Worm (Caenorhabditis elegans): Measurements from ENCODE around the gene T27A10.2.
A peak's percentile ranks its signal among the peaks of the same experiment; 100 is the strongest.

Gene T27A10.2

DNA sequence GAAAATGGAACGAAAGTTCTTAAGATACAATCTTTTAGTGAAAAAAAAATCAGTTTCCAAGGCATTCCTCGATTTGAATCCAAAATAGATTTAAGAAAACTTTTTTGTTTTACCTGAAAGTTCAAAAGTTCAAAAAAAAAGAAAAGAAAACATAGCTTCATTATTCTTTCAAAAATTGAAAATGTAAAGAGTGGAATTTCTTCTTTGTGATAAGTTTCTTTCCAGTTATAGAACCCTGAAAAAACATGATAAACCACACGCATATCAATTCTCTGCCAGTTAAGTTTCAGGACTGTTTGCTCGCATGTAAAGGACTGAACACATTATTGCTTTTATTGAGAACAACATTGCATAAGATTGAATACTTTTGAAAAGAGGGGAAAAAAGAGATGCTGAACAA lies 26.0 kb downstream of the T27A10.2 start (continued):
- TF ChIP-seq lin-29 (GFP tag; IDR thresholded peaks at IDR 0.05) (no peak), snpc-4 (tag; optimal IDR thresholded peaks at IDR 0.05) (no peak), nhr-48 (tag; optimal IDR thresholded peaks at IDR 0.05) (no peak), php-3 (GFP tag; IDR thresholded peaks at IDR 0.05) (no peak), unc-62 (GFP tag; optimal IDR thresholded peaks at IDR 0.05 in 1 of 2) (peak in 1 of 2 experiments; percentile 91), unc-62 (tag; optimal IDR thresholded peaks at IDR 0.05) (no peak)

DNA sequence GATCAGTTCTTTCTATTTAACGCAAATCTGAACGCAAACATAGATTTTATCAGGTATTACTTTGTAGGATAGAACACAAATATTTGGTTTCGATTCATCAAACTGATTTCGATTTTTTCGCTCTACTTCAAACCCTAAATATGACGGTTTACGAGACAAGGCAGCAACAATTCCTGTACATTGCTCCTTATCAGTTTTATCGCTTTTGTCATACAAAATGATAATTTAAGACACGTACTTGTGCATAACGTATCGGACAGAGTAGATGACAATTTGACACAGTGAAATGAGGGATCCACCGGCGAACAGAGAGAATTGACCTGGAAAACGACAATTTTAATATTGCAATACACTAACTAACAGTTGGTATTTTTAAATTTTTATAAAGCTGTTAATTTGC lies 27.9 kb downstream of the T27A10.2 start:
- TF ChIP-seq D1046.2 (GFP tag; IDR thresholded peaks at IDR 0.05) (no peak), daf-16 (GFP tag; optimal IDR thresholded peaks at IDR 0.05) (no peak), daf-16 (tag; optimal IDR thresholded peaks at IDR 0.05) (peak; percentile 61), T20F7.1 (GFP tag; optimal IDR thresholded peaks at IDR 0.05) (no peak), lin-1 (GFP tag; IDR thresholded peaks at IDR 0.05) (0 out of 2 replicates have a peak, but pooled peaks have one; percentile 11), pqm-1 (tag; optimal IDR thresholded peaks at IDR 0.05) (peak; percentile 95), dmd-6 (GFP tag; IDR thresholded peaks at IDR 0.05) (peak; percentile 83), nhr-77 (tag; optimal IDR thresholded peaks at IDR 0.05) (peak; percentile 24), php-3 (GFP tag; IDR thresholded peaks at IDR 0.05) (peak; percentile 72; the same call in 1 of the 2 replicates), tra-1 (GFP tag; IDR thresholded peaks at IDR 0.05) (peak; percentile 20; the same call in 1 of the 2 replicates), ama-1 (optimal IDR thresholded peaks at IDR 0.05) (no peak), hlh-11 (tag; optimal IDR thresholded peaks at IDR 0.05) (peak; percentile 56), nhr-28 (tag; optimal IDR thresholded peaks at IDR 0.05) (peak; percentile 89)

DNA sequence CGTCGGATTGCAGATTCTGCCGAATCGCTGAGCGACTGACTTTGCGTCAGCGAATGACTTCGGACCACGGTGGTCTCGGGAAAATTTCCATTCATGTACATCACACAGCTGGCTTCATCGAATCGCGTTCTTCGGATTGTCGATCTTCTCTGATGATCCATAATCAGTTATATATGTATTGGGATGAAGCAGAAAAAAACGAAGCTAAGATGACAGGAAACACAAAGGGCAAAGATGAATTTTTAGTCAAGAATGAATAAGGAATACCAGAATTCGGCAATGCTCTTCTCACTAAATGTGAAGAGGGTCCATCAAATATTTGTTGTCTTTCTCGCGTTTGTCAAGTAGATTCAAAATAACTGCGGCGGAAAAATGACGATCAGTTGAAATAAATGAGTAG lies 31.5 kb downstream of the T27A10.2 start, which contains the start of gene del-9:
del-9 (minus strand) TSS at position 101 of the 400 bp plus-strand sequence.
- TF ChIP-seq nhr-6 (tag; optimal IDR thresholded peaks at IDR 0.05) (no peak), skn-1 (tag; optimal IDR thresholded peaks at IDR 0.05) (no peak), fkh-10 (GFP tag; optimal IDR thresholded peaks at IDR 0.05) (no peak), vab-7 (GFP tag; IDR thresholded peaks at IDR 0.05) (no peak), Y75B8A.6 (GFP tag; IDR thresholded peaks at IDR 0.05) (no peak), ctbp-1 (GFP tag; IDR thresholded peaks at IDR 0.05) (no peak)

DNA sequence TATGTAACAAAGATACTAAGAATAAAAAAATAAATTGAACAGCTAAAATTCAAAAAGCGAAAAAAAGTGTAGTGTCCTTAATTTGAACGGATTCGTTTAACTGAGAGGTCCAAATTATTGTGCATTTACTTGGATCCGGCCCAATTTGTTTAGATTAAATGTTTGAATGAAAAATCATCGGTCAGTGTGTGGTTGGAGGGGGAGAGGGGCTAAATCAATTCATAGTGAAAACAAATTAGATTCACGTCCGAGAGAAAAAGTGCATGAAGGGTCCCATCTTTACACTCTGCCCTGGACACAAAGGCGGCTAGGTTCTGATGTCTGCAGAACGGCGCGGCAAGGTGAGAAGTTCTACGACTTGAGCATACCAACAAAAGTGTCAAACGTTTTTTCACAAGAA lies 33.1 kb downstream of the T27A10.2 start:
- TF ChIP-seq daf-19 (GFP tag; conservative IDR thresholded peaks at IDR 0.05), result no peak
- no peak for TF ChIP-seq spr-3 (GFP tag; optimal IDR thresholded peaks at IDR 0.05)
- no peak for TF ChIP-seq mdl-1 (tag; optimal IDR thresholded peaks at IDR 0.05)
- TF ChIP-seq mxl-2 (GFP tag; conservative IDR thresholded peaks at IDR 0.05), result no peak
- TF ChIP-seq php-3 (GFP tag; IDR thresholded peaks at IDR 0.05), result no peak
- TF ChIP-seq Y105C5A.15 (GFP tag; IDR thresholded peaks at IDR 0.05), result no peak

DNA sequence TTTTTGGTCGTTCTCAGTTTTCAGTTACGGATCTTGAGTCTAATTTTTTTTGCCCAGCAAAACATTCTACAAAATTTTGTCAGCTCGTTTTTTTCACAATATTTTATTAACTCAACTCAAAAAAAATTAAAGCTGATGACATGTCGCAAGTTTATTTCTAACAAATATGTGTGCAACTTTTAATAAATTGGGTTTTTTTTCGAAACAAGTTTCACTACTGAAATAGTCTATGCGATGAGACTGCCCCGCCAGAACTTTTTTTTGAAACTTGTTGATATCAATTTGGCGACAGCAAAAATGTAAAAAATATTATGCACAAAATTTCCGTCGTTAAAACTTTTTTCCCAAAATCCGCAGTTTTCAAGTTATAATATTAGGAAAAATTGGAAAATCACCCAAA lies 37.4 kb downstream of the T27A10.2 start, which contains the start of gene C18B2.2:
C18B2.2 (plus strand) TSS at position 301 of the 400 bp plus-strand sequence.
- peak; percentile 61 for TF ChIP-seq aha-1 (tag)
- no peak for TF ChIP-seq tra-1 (GFP tag; IDR thresholded peaks at IDR 0.05)

DNA sequence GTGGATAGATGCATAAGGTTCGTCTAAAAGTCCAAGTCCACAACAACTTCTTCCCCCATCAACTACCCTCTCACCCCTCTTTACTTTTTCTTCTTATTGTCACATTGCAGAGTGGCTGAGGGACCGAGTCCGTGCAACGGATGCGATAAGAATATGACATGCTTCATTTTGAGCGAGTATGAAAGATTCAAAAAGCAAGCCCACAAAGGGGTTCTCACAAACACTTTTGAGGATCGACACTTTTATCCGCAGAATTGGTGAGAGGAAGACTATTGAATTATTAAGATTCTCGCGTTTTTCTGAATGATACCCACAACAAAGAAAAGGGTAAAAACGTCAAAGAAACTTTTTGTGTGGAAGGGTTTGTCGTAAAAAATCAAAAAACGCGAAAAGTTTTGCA lies 39.8 kb downstream of the T27A10.2 start:
- TF ChIP-seq unc-62 (GFP tag; optimal IDR thresholded peaks at IDR 0.05 in 1 of 2) (peak in 1 of 2 experiments; percentile 54), unc-62 (tag; optimal IDR thresholded peaks at IDR 0.05) (no peak), T26A8.4 (GFP tag; IDR thresholded peaks at IDR 0.05) (no peak)

DNA sequence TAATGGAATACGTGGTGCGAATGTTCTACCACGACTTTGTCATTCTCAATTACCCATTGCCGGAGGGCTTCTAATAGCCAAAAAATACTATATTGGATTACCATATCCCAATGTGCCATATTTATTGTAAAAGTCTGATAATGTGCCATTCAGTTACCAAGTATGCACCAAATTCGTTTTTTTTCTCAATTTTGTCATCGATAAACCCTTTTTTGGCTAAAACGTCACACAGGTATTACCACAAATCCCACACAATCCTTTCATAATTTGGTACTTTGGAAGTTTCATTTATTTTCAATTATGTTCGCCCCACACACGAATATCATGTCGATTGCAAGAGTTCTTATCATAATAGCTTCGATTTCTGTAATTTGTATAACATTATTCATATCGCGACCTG lies 42.3 kb downstream of the T27A10.2 start, which contains the start of gene vep-2:
vep-2 (plus strand) TSS at position 301 of the 400 bp plus-strand sequence.
- no peak for TF ChIP-seq php-3 (GFP tag; IDR thresholded peaks at IDR 0.05)
- no peak for TF ChIP-seq Y105C5A.15 (GFP tag; IDR thresholded peaks at IDR 0.05)
- no peak for TF ChIP-seq zfp-2 (tag; optimal IDR thresholded peaks at IDR 0.05)
- TF ChIP-seq arid-1 (GFP tag; conservative IDR thresholded peaks at IDR 0.05), result no peak
- TF ChIP-seq skn-1 (tag; optimal IDR thresholded peaks at IDR 0.05), result no peak
- no peak for TF ChIP-seq D1046.2 (GFP tag; IDR thresholded peaks at IDR 0.05)
- TF ChIP-seq mxl-3 (GFP tag; optimal IDR thresholded peaks at IDR 0.05), result no peak
- no peak for TF ChIP-seq T20F7.1 (GFP tag; optimal IDR thresholded peaks at IDR 0.05)
- TF ChIP-seq lin-1 (GFP tag; IDR thresholded peaks at IDR 0.05), result no peak
- no peak for TF ChIP-seq F10B5.3 (tag; optimal IDR thresholded peaks at IDR 0.05)
- TF ChIP-seq ces-1 (GFP tag; optimal IDR thresholded peaks at IDR 0.05), result no peak
- TF ChIP-seq pha-4 (GFP tag; IDR thresholded peaks at IDR 0.05), result no peak
- no peak for TF ChIP-seq pha-4 (tag; optimal IDR thresholded peaks at IDR 0.05)
